Worm (Caenorhabditis elegans): ENCODE measurements around the gene msp-19.
"Not testable (repeated sequence)": the region's sequence is repeated elsewhere in the genome, so short reads cannot be mapped to it uniquely, and the experiment has no call there.

Gene msp-19

DNA sequence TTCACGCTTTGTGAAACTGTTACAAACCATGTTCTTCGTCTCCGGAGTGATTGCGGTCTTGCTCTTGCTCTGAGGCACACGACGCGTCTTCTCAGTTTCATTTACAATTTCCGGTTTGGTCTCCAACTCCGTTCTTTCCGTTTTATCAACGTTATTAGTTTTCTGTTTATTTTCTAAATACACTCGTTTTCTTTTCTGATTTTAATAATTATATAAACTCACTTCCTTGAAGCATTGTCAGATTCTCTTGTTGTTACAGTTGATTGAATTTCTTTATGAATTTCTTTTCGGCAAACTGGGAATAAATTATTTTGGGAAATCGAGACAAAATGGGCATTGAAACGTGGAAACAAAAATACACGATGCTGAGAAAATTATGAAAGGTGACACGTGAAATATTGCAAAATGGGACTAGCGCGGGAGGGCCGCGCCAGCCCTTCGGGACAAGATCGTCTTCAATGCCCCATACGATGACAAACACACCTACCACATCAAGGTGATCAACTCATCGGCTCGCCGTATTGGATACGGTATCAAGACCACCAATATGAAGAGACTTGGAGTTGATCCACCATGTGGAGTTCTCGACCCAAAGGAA lies 47.8 kb downstream of the msp-19 start, which contains the start of the genes ZK354.9 and msp-58:
ZK354.9 (minus strand) TSS at position 101 of the 598 bp plus-strand sequence.
msp-58 (plus strand) TSS at position 548 of the 598 bp plus-strand sequence.
- TF ChIP-seq ekl-4 (GFP tag; IDR thresholded peaks at IDR 0.05); cebp-2 (GFP tag; IDR thresholded peaks at IDR 0.05); mel-28 (tag; optimal IDR thresholded peaks at IDR 0.05; ENCODE audit: borderline replicate concordance): not testable (repeated sequence)

DNA sequence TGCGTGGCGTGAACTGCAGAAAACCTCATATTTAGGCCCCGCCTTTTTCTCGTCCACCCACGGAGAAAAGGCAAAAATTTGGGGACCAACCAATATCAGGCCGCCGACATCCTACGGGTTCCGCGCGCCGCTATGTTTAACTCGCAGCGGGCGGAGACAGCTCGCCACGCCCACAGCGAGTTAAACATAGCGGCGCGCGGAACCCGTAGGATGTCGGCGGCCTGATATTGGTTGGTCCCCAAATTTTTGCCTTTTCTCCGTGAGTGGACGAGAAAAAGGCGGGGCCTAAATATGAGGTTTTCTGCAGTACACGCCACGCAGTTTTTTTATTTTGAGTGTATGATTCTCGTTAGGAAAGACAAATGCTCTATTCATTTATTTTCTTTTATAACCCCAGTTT lies 48.7 kb downstream of the msp-19 start:
- TF ChIP-seq snpc-1.1 (tag; optimal IDR thresholded peaks at IDR 0.05; ENCODE audit: insufficient read depth) (peak; percentile 60), snpc-4 (GFP tag; optimal IDR thresholded peaks at IDR 0.05) (peak; percentile 70), snpc-4 (tag; optimal IDR thresholded peaks at IDR 0.05) (peak; percentile 49 to 96 (median 83))

DNA sequence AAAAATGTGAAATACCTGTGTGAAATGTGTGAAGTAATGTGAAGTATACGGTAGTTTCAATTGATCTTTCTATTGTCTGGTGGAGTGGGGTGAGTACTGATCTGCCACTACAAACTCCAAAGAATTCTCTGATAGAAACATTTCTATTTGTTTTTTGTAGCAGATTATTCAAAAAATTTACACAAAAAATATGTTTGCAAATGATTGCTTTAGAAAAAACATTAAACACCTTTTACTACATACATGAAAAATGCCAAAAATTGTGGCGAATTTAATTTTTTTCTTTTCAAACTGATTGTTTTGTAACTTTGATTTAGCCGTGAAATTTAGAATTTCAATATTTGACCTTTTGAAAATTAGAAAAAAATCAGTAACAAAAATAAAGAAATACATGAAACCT lies 49.4 kb downstream of the msp-19 start, which contains the start of gene ZK354.3:
ZK354.3 (plus strand) TSS at position 301 of the 400 bp plus-strand sequence.
- TF ChIP-seq dox-1 (GFP tag; IDR thresholded peaks at IDR 0.05) (no peak), zfh-2 (GFP tag; conservative IDR thresholded peaks at IDR 0.05) (no peak), ceh-100 (GFP tag; IDR thresholded peaks at IDR 0.05) (no peak), sdz-38 (tag; optimal IDR thresholded peaks at IDR 0.05) (no peak), lag-1 (GFP tag; IDR thresholded peaks at IDR 0.05) (no peak), lin-35 (GFP tag; optimal IDR thresholded peaks at IDR 0.05) (no peak)
